Worm (Caenorhabditis elegans): ENCODE results near the gene K05F1.13.

ce11 chrII:5749733-5750238 lies 39.1 kb upstream of the K05F1.13 start, which contains the start of gene ifb-2:
- no peak for TF ChIP-seq tab-1 (GFP tag; IDR thresholded peaks at IDR 0.05)
- TF ChIP-seq cog-1 (tag; optimal IDR thresholded peaks at IDR 0.05) = no peak
- TF ChIP-seq T22C8.4 (GFP tag; IDR thresholded peaks at IDR 0.05) = no peak
- no peak for TF ChIP-seq med-1 (GFP tag; optimal IDR thresholded peaks at IDR 0.05; ENCODE audit: insufficient read depth)
- no peak for TF ChIP-seq ztf-23 (GFP tag; IDR thresholded peaks at IDR 0.05)

All from whole organism, midembryonic.